Fruit fly (Drosophila melanogaster) whole organism, embryonic: Measurements from ENCODE around the gene CG15912.

Experiments
- Adf1 ChIP-seq: fragments of 200-800 bp; sonication (Bioruptor generic); IDR thresholded peaks from 2 replicates; pipeline ENCODE4 v1.3.6; 2022; ENCODE audit warnings: missing biosample characterization, missing genetic modification characterization
- Atf6 ChIP-seq: fragments of 200-800 bp; sonication (Bioruptor generic); IDR thresholded peaks from 2 replicates; pipeline ENCODE4 v1.3.6; 2022; ENCODE audit warnings: missing biosample characterization, missing genetic modification characterization
- B-H2 ChIP-seq: fragments of 200-800 bp; sonication (Bioruptor generic); optimal IDR thresholded peaks from 2 replicates; lab custom pipeline; 2018; ENCODE audit warnings: missing biosample characterization, mild to moderate bottlenecking, missing genetic modification characterization
- CG10147 ChIP-seq: fragments of 200-800 bp; sonication (Bioruptor generic); optimal IDR thresholded peaks from 2 replicates; lab custom pipeline; 2019; ENCODE audit warnings: missing biosample characterization, mild to moderate bottlenecking, missing genetic modification characterization, moderate library complexity
- CG10959 ChIP-seq: fragments of 200-800 bp; sonication (Bioruptor generic); IDR thresholded peaks from 2 replicates; pipeline ENCODE4 v1.3.6; 2022; ENCODE audit warnings: missing biosample characterization, missing genetic modification characterization
- CG12155 ChIP-seq: fragments of 200-800 bp; sonication (Bioruptor generic); optimal IDR thresholded peaks from 3 replicates; lab custom pipeline; 2016; ENCODE audit warnings: missing biosample characterization, missing genetic modification characterization
- CG12391 ChIP-seq: fragments of 200-800 bp; sonication (Bioruptor generic); optimal IDR thresholded peaks from 3 replicates; lab custom pipeline; 2018; ENCODE audit warnings: missing biosample characterization, mild to moderate bottlenecking, missing genetic modification characterization, moderate library complexity
- CG13775 ChIP-seq: fragments of 200-800 bp; sonication (Bioruptor generic); optimal IDR thresholded peaks from 3 replicates; lab custom pipeline; 2017; ENCODE audit warnings: missing biosample characterization, mild to moderate bottlenecking, missing genetic modification characterization
- CG1647 ChIP-seq: fragments of 200-800 bp; sonication (Bioruptor generic); optimal IDR thresholded peaks from 3 replicates; lab custom pipeline; 2016; ENCODE audit warnings: missing biosample characterization, missing genetic modification characterization
- CG17328 ChIP-seq: fragments of 200-800 bp; sonication (Bioruptor generic); IDR thresholded peaks from 2 replicates; pipeline ENCODE4 v1.3.6; 2022; ENCODE audit warnings: missing biosample characterization, missing genetic modification characterization
- CG17912 ChIP-seq: fragments of 200-800 bp; sonication (Bioruptor generic); optimal IDR thresholded peaks from 2 replicates; lab custom pipeline; 2018; ENCODE audit warnings: missing biosample characterization, mild to moderate bottlenecking, missing genetic modification characterization
- CG2116 ChIP-seq: fragments of 200-800 bp; sonication (Bioruptor generic); optimal IDR thresholded peaks from 3 replicates; lab custom pipeline; 2018; ENCODE audit warnings: missing biosample characterization, mild to moderate bottlenecking, missing genetic modification characterization
- CG2120 ChIP-seq: fragments of 200-800 bp; sonication (Bioruptor generic); optimal IDR thresholded peaks from 3 replicates; lab custom pipeline; 2016; ENCODE audit warnings: missing biosample characterization, missing genetic modification characterization
- CG2712 ChIP-seq: fragments of 200-800 bp; optimal IDR thresholded peaks from 3 replicates; lab custom pipeline; 2019; ENCODE audit warnings: missing biosample characterization, mild to moderate bottlenecking, missing genetic modification characterization, moderate library complexity
- CG2889 ChIP-seq: fragments of 200-800 bp; sonication (Bioruptor generic); IDR thresholded peaks from 3 replicates; pipeline ENCODE4 v1.3.6; 2022; ENCODE audit warnings: missing biosample characterization, missing genetic modification characterization
- CG32772 ChIP-seq: fragments of 200-800 bp; sonication (Bioruptor generic); IDR thresholded peaks from 2 replicates; pipeline ENCODE4 v1.3.6; 2022; ENCODE audit warnings: missing biosample characterization, missing genetic modification characterization
- CG33557 ChIP-seq: fragments of 200-800 bp; sonication (Bioruptor generic); optimal IDR thresholded peaks from 2 replicates; lab custom pipeline; 2019; ENCODE audit warnings: missing biosample characterization, mild to moderate bottlenecking, missing genetic modification characterization, moderate library complexity
- CG3838 ChIP-seq: fragments of 200-800 bp; sonication (Bioruptor generic); optimal IDR thresholded peaks from 3 replicates; lab custom pipeline; 2016; ENCODE audit warnings: missing biosample characterization, missing genetic modification characterization
- CG43689 ChIP-seq: fragments of 200-800 bp; sonication (Bioruptor generic); IDR thresholded peaks from 2 replicates; pipeline ENCODE4 v1.3.6; 2022; ENCODE audit warnings: missing biosample characterization, missing genetic modification characterization
- CG4424 ChIP-seq: fragments of 200-800 bp; sonication (Bioruptor generic); optimal IDR thresholded peaks from 3 replicates; lab custom pipeline; 2016; ENCODE audit warnings: missing biosample characterization, missing genetic modification characterization
- CG6272 ChIP-seq: fragments of 200-800 bp; sonication (Bioruptor generic); IDR thresholded peaks from 2 replicates; pipeline ENCODE4 v1.3.6; 2022; ENCODE audit warnings: missing biosample characterization, missing genetic modification characterization
- Hey ChIP-seq: fragments of 200-800 bp; sonication (Bioruptor generic); optimal IDR thresholded peaks from 3 replicates; lab custom pipeline; 2018; ENCODE audit warnings: missing biosample characterization, mild to moderate bottlenecking, missing genetic modification characterization
- HmgD ChIP-seq: fragments of 200-800 bp; sonication (Bioruptor generic); optimal IDR thresholded peaks from 3 replicates; lab custom pipeline; 2016; ENCODE audit warnings: missing biosample characterization, missing genetic modification characterization
- HmgZ ChIP-seq: fragments of 200-800 bp; sonication (Bioruptor generic); optimal IDR thresholded peaks from 2 replicates; lab custom pipeline; 2018; ENCODE audit warnings: missing biosample characterization, mild to moderate bottlenecking, missing genetic modification characterization
- Hr78 ChIP-seq, 2 experiments: fragments of 200-800 bp in 1 of 2; fragments of >200 bp in 1 of 2; sonication (Bioruptor generic) in 1 of 2; optimal IDR thresholded peaks; 2 replicates each; lab custom pipeline; 2017 to 2019; ENCODE audit warnings: missing biosample characterization in 2 of 2, missing genetic modification characterization in 2 of 2, mild to moderate bottlenecking in 1 of 2, moderate library complexity in 1 of 2
- Lim3 ChIP-seq: fragments of 200-800 bp; sonication (Bioruptor generic); IDR thresholded peaks from 2 replicates; pipeline ENCODE4 v1.3.6; 2022; ENCODE audit warnings: missing biosample characterization, missing genetic modification characterization
- MTF-1 ChIP-seq: fragments of 200-800 bp; sonication (Bioruptor generic); optimal IDR thresholded peaks from 2 replicates; lab custom pipeline; 2018; ENCODE audit warnings: missing biosample characterization, mild to moderate bottlenecking, missing genetic modification characterization, borderline replicate concordance
- NC2β ChIP-seq: fragments of 200-800 bp; sonication (Bioruptor generic); optimal IDR thresholded peaks from 2 replicates; lab custom pipeline; 2016; ENCODE audit warnings: missing biosample characterization, missing genetic modification characterization
- Neu2 ChIP-seq: fragments of 200-800 bp; sonication (Bioruptor generic); optimal IDR thresholded peaks from 3 replicates; lab custom pipeline; 2016; ENCODE audit warnings: missing biosample characterization, missing genetic modification characterization, borderline replicate concordance
- Side ChIP-seq: fragments of 200-800 bp; sonication (Bioruptor generic); optimal IDR thresholded peaks from 2 replicates; lab custom pipeline; 2016; ENCODE audit warnings: missing biosample characterization, missing genetic modification characterization
- Stat92E ChIP-seq, 3 experiments: fragments of >200 bp in 2 of 3; fragments of 200-800 bp in 1 of 3; sonication (Bioruptor generic) in 1 of 3; optimal IDR thresholded peaks; 2 replicates each; lab custom pipeline; 2017 to 2019; ENCODE audit warnings: missing biosample characterization in 3 of 3, missing genetic modification characterization in 3 of 3, mild to moderate bottlenecking in 1 of 3, moderate library complexity in 1 of 3
- Vsx1 ChIP-seq: fragments of 200-800 bp; sonication (Bioruptor generic); optimal IDR thresholded peaks from 2 replicates; lab custom pipeline; 2017; ENCODE audit warnings: missing biosample characterization, mild to moderate bottlenecking, missing genetic modification characterization, missing genetic modification reagents
- ara ChIP-seq: fragments of 200-800 bp; sonication (Bioruptor generic); IDR thresholded peaks from 2 replicates; pipeline ENCODE4 v1.3.6; 2022; ENCODE audit warnings: missing biosample characterization, missing genetic modification characterization
- bsh ChIP-seq, 2 experiments: fragments of 200-800 bp; sonication (Bioruptor generic); optimal IDR thresholded peaks; 2 replicates each; lab custom pipeline; 2017 to 2018; ENCODE audit warnings: mild to moderate bottlenecking in 2 of 2, missing biosample characterization in 2 of 2, missing genetic modification characterization in 2 of 2, moderate library complexity in 1 of 2
- disco-r ChIP-seq: fragments of 200-800 bp; sonication (Bioruptor generic); optimal IDR thresholded peaks from 2 replicates; lab custom pipeline; 2016; ENCODE audit warnings: missing biosample characterization, missing genetic modification characterization
- eve ChIP-seq, 2 experiments: fragments of >200 bp; optimal IDR thresholded peaks; 2 replicates each; lab custom pipeline; 2017; ENCODE audit warnings: missing biosample characterization in 2 of 2, missing genetic modification characterization in 2 of 2
- kni ChIP-seq: fragments of 200-800 bp; sonication (Bioruptor generic); optimal IDR thresholded peaks from 3 replicates; lab custom pipeline; 2017; ENCODE audit warnings: mild to moderate bottlenecking, missing biosample characterization, missing genetic modification reagents, missing genetic modification characterization
- lbe ChIP-seq: fragments of 200-800 bp; sonication (Bioruptor generic); optimal IDR thresholded peaks from 2 replicates; lab custom pipeline; 2016; ENCODE audit warnings: missing biosample characterization, mild to moderate bottlenecking, missing genetic modification characterization
- pan ChIP-seq, 4 experiments: fragments of >200 bp in 3 of 4; fragments of 200-800 bp in 1 of 4; sonication (Bioruptor generic) in 1 of 4; optimal IDR thresholded peaks in 3 of 4; IDR thresholded peaks in 1 of 4; 2 replicates each; pipeline versions ENCODE4 v1.3.6 to Lab custom; 2017 to 2022; ENCODE audit warnings: missing biosample characterization in 2 of 4, missing genetic modification characterization in 2 of 4, mixed read lengths in 1 of 4
- pb ChIP-seq: fragments of 200-800 bp; sonication (Bioruptor generic); optimal IDR thresholded peaks from 3 replicates; lab custom pipeline; 2016; ENCODE audit warnings: missing biosample characterization, missing genetic modification characterization
- peb ChIP-seq: fragments of 200-800 bp; sonication (Bioruptor generic); IDR thresholded peaks from 2 replicates; pipeline ENCODE4 v1.3.6; 2022; ENCODE audit warnings: missing biosample characterization, missing genetic modification characterization
- pho ChIP-seq: fragments of 200-800 bp; sonication (Bioruptor generic); optimal IDR thresholded peaks from 2 replicates; lab custom pipeline; 2016; ENCODE audit warnings: missing biosample characterization, missing genetic modification characterization
- ro ChIP-seq: fragments of 200-800 bp; sonication (Bioruptor generic); IDR thresholded peaks from 2 replicates; pipeline ENCODE4 v1.3.6; 2022; ENCODE audit warnings: missing biosample characterization, missing genetic modification characterization
- sd ChIP-seq: fragments of 200-800 bp; sonication (Bioruptor generic); optimal IDR thresholded peaks from 3 replicates; lab custom pipeline; 2018; ENCODE audit warnings: missing biosample characterization, mild to moderate bottlenecking, missing genetic modification characterization, moderate library complexity
- shn ChIP-seq: fragments of 200-800 bp; sonication (Bioruptor generic); optimal IDR thresholded peaks from 3 replicates; lab custom pipeline; 2016; ENCODE audit warnings: missing biosample characterization, missing genetic modification characterization
- sima ChIP-seq: fragments of 200-800 bp; sonication (Bioruptor generic); optimal IDR thresholded peaks from 2 replicates; lab custom pipeline; 2016; ENCODE audit warnings: missing biosample characterization, missing genetic modification characterization
- slou ChIP-seq: fragments of 200-800 bp; sonication (Bioruptor generic); optimal IDR thresholded peaks from 3 replicates; lab custom pipeline; 2016; ENCODE audit warnings: missing biosample characterization, missing genetic modification characterization
- tgo ChIP-seq: fragments of 200-800 bp; sonication (Bioruptor generic); IDR thresholded peaks from 3 replicates; pipeline ENCODE4 v1.3.6; 2022; ENCODE audit warnings: missing biosample characterization, missing genetic modification characterization
- unc-4 ChIP-seq: fragments of 200-800 bp; sonication (Bioruptor generic); IDR thresholded peaks from 2 replicates; pipeline ENCODE4 v1.3.6; 2022; ENCODE audit warnings: missing biosample characterization, missing genetic modification characterization; ENCODE audit not compliant: partially characterized antibody
- vvl ChIP-seq: fragments of 200-800 bp; sonication (Bioruptor generic); IDR thresholded peaks from 2 replicates; pipeline ENCODE4 v1.3.6; 2022; ENCODE audit warnings: missing biosample characterization, missing genetic modification characterization

The CG15912 gene

DNA sequence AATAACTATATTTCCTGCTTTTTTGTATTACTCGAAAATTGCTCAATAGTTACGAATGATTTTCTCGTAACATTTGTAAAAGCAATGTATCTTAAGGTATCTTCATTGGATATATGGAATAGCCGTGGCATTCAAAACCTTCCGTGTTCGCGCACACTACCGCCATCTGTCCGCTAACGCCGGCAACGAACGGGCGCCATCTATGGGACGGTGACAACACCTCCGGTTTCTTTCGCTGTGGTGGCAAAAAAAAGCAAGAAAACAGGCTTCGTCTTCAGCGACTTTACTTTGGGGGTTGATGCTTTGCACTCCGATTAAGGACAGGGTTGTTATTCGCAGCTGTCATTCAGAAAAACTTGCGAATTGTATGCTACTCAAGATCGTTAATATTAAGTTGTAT is 41.7 kb upstream of the CG15912 start (continued):
- no peak for TF ChIP-seq Hr78 (GFP tag; optimal IDR thresholded peaks at IDR 0.05; lab: Kevin White, UChicago)
- no peak for TF ChIP-seq Adf1 (GFP tag; lab: Robert Waterston, UW)
- TF ChIP-seq CG43689 (GFP tag; lab: Robert Waterston, UW): 0 out of 2 replicates have a peak, but pooled peaks have one; percentile 23
- peak in 1 of 2 experiments; percentile 15 for TF ChIP-seq eve (GFP tag; optimal IDR thresholded peaks at IDR 0.05; lab: Kevin White, UChicago)
- TF ChIP-seq CG3838 (GFP tag; lab: Kevin White, UChicago): no peak
- no peak for TF ChIP-seq Lim3 (GFP tag; lab: Robert Waterston, UW)
- TF ChIP-seq CG32772 (GFP tag; lab: Robert Waterston, UW): peak; percentile 75
- TF ChIP-seq slou (GFP tag; lab: Kevin White, UChicago): no peak
- no peak for TF ChIP-seq sd (tag; lab: Kevin White, UChicago)
- peak; percentile 67 for TF ChIP-seq shn (GFP tag; lab: Kevin White, UChicago)
- no peak for TF ChIP-seq Stat92E (GFP tag; optimal IDR thresholded peaks at IDR 0.05; lab: Kevin White, UChicago)
- 0 out of 3 replicates have a peak, but pooled peaks have one; percentile 18 for TF ChIP-seq CG2889 (GFP tag; lab: Robert Waterston, UW)
- peak; percentile 71 for TF ChIP-seq NC2β (GFP tag; lab: Kevin White, UChicago)
- TF ChIP-seq CG2712 (tag; lab: Kevin White, UChicago): peak; percentile 46
- TF ChIP-seq MTF-1 (GFP tag; lab: Kevin White, UChicago): peak; percentile 77
- peak; percentile 35 for TF ChIP-seq disco-r
- TF ChIP-seq unc-4 (GFP tag; lab: Robert Waterston, UW): no peak
- peak; percentile 45 for TF ChIP-seq Vsx1 (GFP tag; lab: Kevin White, UChicago)
- peak; percentile 42 for TF ChIP-seq CG4424
- peak; percentile 65; the same call in 1 of the 2 replicates for TF ChIP-seq ara
- peak; percentile 45; the same call in 2 of the 3 replicates for TF ChIP-seq tgo (GFP tag; lab: Robert Waterston, UW)
- peak; percentile 11 to 67 for TF ChIP-seq bsh (GFP tag; optimal IDR thresholded peaks at IDR 0.05; lab: Kevin White, UChicago)
- TF ChIP-seq kni: peak; percentile 13
- TF ChIP-seq CG2120: no peak
- TF ChIP-seq CG17328 (GFP tag; lab: Robert Waterston, UW): peak; percentile 84
- TF ChIP-seq CG17912 (GFP tag; lab: Kevin White, UChicago): peak; percentile 79
- 0 out of 2 replicates have a peak, but pooled peaks have one; percentile 20 for TF ChIP-seq peb
- peak; percentile 57 for TF ChIP-seq Side (GFP tag; lab: Kevin White, UChicago)
- no peak for TF ChIP-seq Atf6 (GFP tag; lab: Robert Waterston, UW)
- peak; percentile 75 for TF ChIP-seq CG2116 (GFP tag; lab: Kevin White, UChicago)
- no peak for TF ChIP-seq B-H2 (GFP tag; lab: Kevin White, UChicago)
- TF ChIP-seq ro (GFP tag; lab: Robert Waterston, UW): no peak
- peak; percentile 47 for TF ChIP-seq pb
- TF ChIP-seq HmgD (GFP tag; lab: Kevin White, UChicago): peak; percentile 61
- no peak for TF ChIP-seq Neu2
- peak; percentile 69 for TF ChIP-seq CG10959 (GFP tag; lab: Robert Waterston, UW)
- peak; percentile 61 for TF ChIP-seq CG33557 (GFP tag; lab: Kevin White, UChicago)
- TF ChIP-seq lbe (GFP tag; lab: Kevin White, UChicago): no peak
- no peak for TF ChIP-seq CG1647 (GFP tag; lab: Kevin White, UChicago)
- peak; percentile 34 for TF ChIP-seq CG12391 (tag; lab: Kevin White, UChicago)
- TF ChIP-seq pho (GFP tag; lab: Kevin White, UChicago): no peak
- no peak for TF ChIP-seq Hey (tag; lab: Kevin White, UChicago)
- TF ChIP-seq CG13775: peak; percentile 48
- TF ChIP-seq HmgZ (tag; lab: Kevin White, UChicago): no peak
- TF ChIP-seq CG12155: no peak
- no peak for TF ChIP-seq CG6272 (GFP tag; lab: Robert Waterston, UW)
- no peak for TF ChIP-seq CG10147 (GFP tag; lab: Kevin White, UChicago)
- TF ChIP-seq vvl (GFP tag; lab: Robert Waterston, UW): peak; percentile 79
- TF ChIP-seq pan (optimal IDR thresholded peaks at IDR 0.05; lab: Kevin White, UChicago): no peak
- TF ChIP-seq pan (GFP tag; optimal IDR thresholded peaks at IDR 0.05 in 1 of 2, IDR thresholded peaks at IDR 0.05 in 1 of 2): peak in 1 of 2 experiments; percentile 42
- TF ChIP-seq sima: no peak
